Worm (Caenorhabditis elegans): ENCODE measurements around the gene srlf-7.

srlf-7 gene

ce11 chrIV:7234623-7235022 lies 45.5 kb downstream of the srlf-7 start:
- TF ChIP-seq elt-1 (tag; optimal IDR thresholded peaks at IDR 0.05; ENCODE audit: borderline replicate concordance, insufficient read depth) (peak; percentile 39), nhr-2 (tag; optimal IDR thresholded peaks at IDR 0.05) (no peak)

ce11 chrIV:7235382-7235917 lies 46.4 kb downstream of the srlf-7 start:
- TF ChIP-seq ceh-43 (GFP tag; optimal IDR thresholded peaks at IDR 0.05) (no peak), tbx-8 (GFP tag; optimal IDR thresholded peaks at IDR 0.05) (no peak), elt-3 (tag; optimal IDR thresholded peaks at IDR 0.05) (no peak), nhr-2 (tag; optimal IDR thresholded peaks at IDR 0.05) (peak; percentile 96), ham-2 (GFP tag; optimal IDR thresholded peaks at IDR 0.05) (peak; percentile 92), flh-1 (GFP tag; optimal IDR thresholded peaks at IDR 0.05) (no peak), lin-32 (GFP tag; optimal IDR thresholded peaks at IDR 0.05) (peak; percentile 7), zip-8 (tag; optimal IDR thresholded peaks at IDR 0.05) (peak; percentile 3), elt-1 (tag; optimal IDR thresholded peaks at IDR 0.05; ENCODE audit: borderline replicate concordance, insufficient read depth) (peak; percentile 7), lin-13 (tag; optimal IDR thresholded peaks at IDR 0.05) (no peak), nhr-237 (tag; optimal IDR thresholded peaks at IDR 0.05) (peak; percentile 50), ceh-83 (GFP tag; optimal IDR thresholded peaks at IDR 0.05) (no peak), hlh-1 (tag; optimal IDR thresholded peaks at IDR 0.05) (peak; percentile 58), pha-4 (tag; optimal IDR thresholded peaks at IDR 0.05) (no peak), mab-5 (tag; optimal IDR thresholded peaks at IDR 0.05) (no peak), ceh-39 (tag; optimal IDR thresholded peaks at IDR 0.05) (no peak), mls-2 (tag; optimal IDR thresholded peaks at IDR 0.05) (peak; percentile 40), mep-1 (tag; optimal IDR thresholded peaks at IDR 0.05) (peak; percentile 6), drap-1 (GFP tag; optimal IDR thresholded peaks at IDR 0.05) (peak; percentile 18), unc-62 (GFP tag; optimal IDR thresholded peaks at IDR 0.05) (peak; percentile 64), unc-39 (tag; optimal IDR thresholded peaks at IDR 0.05) (no peak), bed-3 (GFP tag; optimal IDR thresholded peaks at IDR 0.05) (no peak), blmp-1 (tag; optimal IDR thresholded peaks at IDR 0.05) (no peak), cnd-1 (tag; optimal IDR thresholded peaks at IDR 0.05) (peak; percentile 57), unc-120 (tag; optimal IDR thresholded peaks at IDR 0.05; ENCODE audit: poor library complexity, severe bottlenecking) (peak; percentile 83), nhr-12 (tag; optimal IDR thresholded peaks at IDR 0.05) (no peak), M03D4.4 (tag; optimal IDR thresholded peaks at IDR 0.05) (peak; percentile 33), snpc-4 (tag; optimal IDR thresholded peaks at IDR 0.05) (no peak), lsy-2 (tag; optimal IDR thresholded peaks at IDR 0.05) (peak; percentile 14), sptf-1 (tag; optimal IDR thresholded peaks at IDR 0.05) (no peak), nhr-28 (tag; optimal IDR thresholded peaks at IDR 0.05) (no peak), sem-2 (GFP tag; optimal IDR thresholded peaks at IDR 0.05) (no peak), ces-1 (GFP tag; optimal IDR thresholded peaks at IDR 0.05) (peak; percentile 17), ztf-11 (tag; optimal IDR thresholded peaks at IDR 0.05) (peak; percentile 5), nhr-76 (tag; optimal IDR thresholded peaks at IDR 0.05) (no peak)

- peak; percentile 86 for TF ChIP-seq zip-8 (tag; optimal IDR thresholded peaks at IDR 0.05)
- no peak for TF ChIP-seq bed-3 (GFP tag; optimal IDR thresholded peaks at IDR 0.05)
- TF ChIP-seq sem-2 (GFP tag; optimal IDR thresholded peaks at IDR 0.05) = no peak
Measured at ce11 chrIV:7236248-7236772, 47.2 kb downstream of the srlf-7 start.

ce11 chrIV:7237668-7238214 lies 48.7 kb downstream of the srlf-7 start, which contains the start of gene elo-3:
Gene elo-3, plus strand, starts transcription at chrIV:7237718.
- TF ChIP-seq unc-120 (tag; optimal IDR thresholded peaks at IDR 0.05; ENCODE audit: poor library complexity, severe bottlenecking) (no peak), drap-1 (GFP tag; optimal IDR thresholded peaks at IDR 0.05) (no peak), cnd-1 (tag; optimal IDR thresholded peaks at IDR 0.05) (no peak), unc-62 (GFP tag; optimal IDR thresholded peaks at IDR 0.05) (no peak)

All from whole organism, mixed stage, embryonic.